Fruit fly (Drosophila melanogaster): ENCODE data around the gene CG34175.

The CG34175 gene

dm6 chr2L:3437068-3437467, 39.2 kb downstream of the CG34175 start (continued):
- TF ChIP-seq CG12769 (tag; optimal IDR thresholded peaks at IDR 0.05) (peak; percentile 76), mam (GFP tag; optimal IDR thresholded peaks at IDR 0.05) (no peak), tap (tag; optimal IDR thresholded peaks at IDR 0.05) (peak; percentile 84), CG8924 (tag; optimal IDR thresholded peaks at IDR 0.05) (peak; percentile 72), CG30403 (GFP tag; optimal IDR thresholded peaks at IDR 0.05) (peak; percentile 47), sd (tag; optimal IDR thresholded peaks at IDR 0.05) (no peak), CG17912 (GFP tag; optimal IDR thresholded peaks at IDR 0.05) (no peak), CG12391 (tag; optimal IDR thresholded peaks at IDR 0.05) (peak; percentile 69), ssp (GFP tag; IDR thresholded peaks at IDR 0.05) (no peak), lov (optimal IDR thresholded peaks at IDR 0.05) (no peak), lov (GFP tag; IDR thresholded peaks at IDR 0.05) (peak; percentile 73; the same call in 2 of the 3 replicates), CG10654 (GFP tag; optimal IDR thresholded peaks at IDR 0.05) (no peak), CG11504 (tag; optimal IDR thresholded peaks at IDR 0.05) (peak; percentile 77), knrl (GFP tag; IDR thresholded peaks at IDR 0.05; ENCODE audit: partially characterized antibody) (no peak), Elba2 (GFP tag; optimal IDR thresholded peaks at IDR 0.05) (no peak), tio (GFP tag; optimal IDR thresholded peaks at IDR 0.05) (no peak), Med (GFP tag) (peak; percentile 84), CG34422 (GFP tag; IDR thresholded peaks at IDR 0.05) (peak; percentile 67; the same call in 2 of the 3 replicates), slp2 (GFP tag; optimal IDR thresholded peaks at IDR 0.05) (no peak), Atf3 (GFP tag; optimal IDR thresholded peaks at IDR 0.05) (no peak), dati (GFP tag; IDR thresholded peaks at IDR 0.05) (no peak), E2f2 (GFP tag; IDR thresholded peaks at IDR 0.05) (peak; percentile 37; the same call in 1 of the 2 replicates), her (GFP tag; optimal IDR thresholded peaks at IDR 0.05) (no peak), MTF-1 (GFP tag; optimal IDR thresholded peaks at IDR 0.05; ENCODE audit: borderline replicate concordance) (peak; percentile 15), Ets65A (GFP tag) (peak; percentile 31), pfk (GFP tag; optimal IDR thresholded peaks at IDR 0.05) (no peak), emc (GFP tag; optimal IDR thresholded peaks at IDR 0.05) (no peak), Ptx1 (GFP tag; IDR thresholded peaks at IDR 0.05) (peak; percentile 54), amos (GFP tag; IDR thresholded peaks at IDR 0.05; ENCODE audit: partially characterized antibody) (no peak), CG17359 (tag; optimal IDR thresholded peaks at IDR 0.05) (peak; percentile 79), CG4707 (GFP tag; optimal IDR thresholded peaks at IDR 0.05) (peak; percentile 5), Poxn (GFP tag; IDR thresholded peaks at IDR 0.05) (no peak), CG10366 (GFP tag; IDR thresholded peaks at IDR 0.05) (peak; percentile 59), vnd (GFP tag; IDR thresholded peaks at IDR 0.05; ENCODE audit: partially characterized antibody) (no peak), croc (GFP tag; conservative IDR thresholded peaks at IDR 0.05) (no peak), MBD-R2 (GFP tag; IDR thresholded peaks at IDR 0.05) (no peak), fd64A (GFP tag; optimal IDR thresholded peaks at IDR 0.05) (peak; percentile 39), ranshi (GFP tag; IDR thresholded peaks at IDR 0.05) (peak; percentile 41; the same call in 1 of the 2 replicates), CG9727 (GFP tag; optimal IDR thresholded peaks at IDR 0.05) (no peak), Dp (GFP tag; optimal IDR thresholded peaks at IDR 0.05) (no peak), oc (tag; optimal IDR thresholded peaks at IDR 0.05) (peak; percentile 38), Stat92E (GFP tag; optimal IDR thresholded peaks at IDR 0.05) (no peak), CG9932 (GFP tag; IDR thresholded peaks at IDR 0.05) (no peak), tup (GFP tag; optimal IDR thresholded peaks at IDR 0.05) (no peak), sens-2 (GFP tag; IDR thresholded peaks at IDR 0.05) (peak; percentile 63), CG6254 (GFP tag; optimal IDR thresholded peaks at IDR 0.05) (peak; percentile 61), CG12236 (GFP tag; optimal IDR thresholded peaks at IDR 0.05) (no peak), Kr (GFP tag; optimal IDR thresholded peaks at IDR 0.05) (no peak), CG9876 (GFP tag; optimal IDR thresholded peaks at IDR 0.05) (no peak), vvl (GFP tag; IDR thresholded peaks at IDR 0.05) (peak; percentile 85), Nf-YB (GFP tag; optimal IDR thresholded peaks at IDR 0.05) (no peak)
